Worm (Caenorhabditis elegans): ENCODE measurements around the gene H03G16.1.

ce11 chrX:15081486-15081885 lies 27.8 kb downstream of the H03G16.1 start:
- no peak for TF ChIP-seq nfya-1 (tag; optimal IDR thresholded peaks at IDR 0.05)
- no peak for TF ChIP-seq ceh-31 (tag; optimal IDR thresholded peaks at IDR 0.05)
- TF ChIP-seq pha-4 (tag; optimal IDR thresholded peaks at IDR 0.05): no peak
- no peak for TF ChIP-seq ref-2 (tag; optimal IDR thresholded peaks at IDR 0.05)
- no peak for TF ChIP-seq C38D4.7 (GFP tag; optimal IDR thresholded peaks at IDR 0.05)
- TF ChIP-seq fkh-10 (GFP tag; optimal IDR thresholded peaks at IDR 0.05): no peak
- no peak for TF ChIP-seq pros-1 (tag; optimal IDR thresholded peaks at IDR 0.05)
- no peak for TF ChIP-seq tbx-2 (tag; optimal IDR thresholded peaks at IDR 0.05)
- TF ChIP-seq hlh-6 (tag; optimal IDR thresholded peaks at IDR 0.05): no peak
- no peak for TF ChIP-seq T23F11.4 (GFP tag; optimal IDR thresholded peaks at IDR 0.05)
- no peak for TF ChIP-seq ceh-2 (tag; optimal IDR thresholded peaks at IDR 0.05)
- no peak for TF ChIP-seq unc-3 (GFP tag; conservative IDR thresholded peaks at IDR 0.05)
- TF ChIP-seq unc-3 (tag; optimal IDR thresholded peaks at IDR 0.05): no peak
- no peak for TF ChIP-seq hlh-8 (tag; optimal IDR thresholded peaks at IDR 0.05)
- TF ChIP-seq hlh-30 (tag; optimal IDR thresholded peaks at IDR 0.05; ENCODE audit: insufficient read depth): no peak

All from whole organism, late embryonic.